Worm (Caenorhabditis elegans): ENCODE measurements around the gene stg-1.

- TF ChIP-seq unc-30 (tag; optimal IDR thresholded peaks at IDR 0.05) (no peak), vab-15 (tag; optimal IDR thresholded peaks at IDR 0.05) (no peak), egl-13 (tag; optimal IDR thresholded peaks at IDR 0.05) (no peak), C04F5.9 (tag; optimal IDR thresholded peaks at IDR 0.05) (no peak), ztf-4 (tag; optimal IDR thresholded peaks at IDR 0.05) (no peak), ztf-11 (tag; optimal IDR thresholded peaks at IDR 0.05) (no peak), unc-86 (tag; optimal IDR thresholded peaks at IDR 0.05) (no peak), sox-4 (tag; optimal IDR thresholded peaks at IDR 0.05) (no peak), nhr-28 (tag; optimal IDR thresholded peaks at IDR 0.05) (no peak), sup-37 (GFP tag; optimal IDR thresholded peaks at IDR 0.05) (no peak), zip-4 (GFP tag; optimal IDR thresholded peaks at IDR 0.05) (no peak), skn-1 (tag; optimal IDR thresholded peaks at IDR 0.05) (no peak), nhr-77 (tag; optimal IDR thresholded peaks at IDR 0.05) (no peak), ces-1 (GFP tag; optimal IDR thresholded peaks at IDR 0.05) (no peak)
These were observed 19.6 kb downstream of the stg-1 start, which contains the start of gene ogr-2 for ce11 chrII:10040834-10041233.

Data from whole organism, L1 larva.